Fruit fly (Drosophila melanogaster): ENCODE measurements around the gene CG31650.

Gene CG31650

DNA sequence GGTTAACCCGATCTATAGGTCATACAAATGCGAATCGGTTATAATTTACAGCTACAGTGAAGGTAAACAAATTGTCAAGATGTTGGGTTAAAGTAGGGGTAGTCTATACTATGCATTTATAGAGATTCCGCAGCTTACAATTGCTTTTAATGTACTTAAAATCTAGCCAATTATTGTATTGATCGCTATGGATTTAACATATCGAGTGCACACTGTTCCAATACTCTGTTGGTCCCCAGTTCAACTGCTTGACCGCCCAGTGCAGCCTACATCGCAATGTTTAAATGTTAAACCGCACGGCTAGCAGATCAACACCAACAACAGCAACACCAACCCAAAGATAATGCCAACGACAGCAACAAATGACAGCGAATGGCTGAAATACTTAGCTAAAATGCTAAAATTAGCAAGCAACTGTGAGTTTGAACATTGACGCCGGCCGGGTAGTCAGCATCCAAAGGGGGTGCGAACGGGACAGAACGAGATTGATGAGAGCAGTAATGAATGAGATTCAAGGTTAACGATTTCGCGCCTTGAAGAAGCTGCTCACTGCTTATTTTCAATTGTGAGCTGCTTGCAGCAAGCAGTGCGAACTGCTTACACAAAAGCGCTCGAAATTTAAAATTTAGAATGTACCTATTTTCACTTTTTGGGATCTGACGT, 43.5 kb downstream of the CG31650 start:
- TF ChIP-seq N (GFP tag; optimal IDR thresholded peaks at IDR 0.05) (peak; percentile 97), Rel (GFP tag; optimal IDR thresholded peaks at IDR 0.05) (no peak), Rel (tag; optimal IDR thresholded peaks at IDR 0.05) (peak; percentile 13), rgr (GFP tag; optimal IDR thresholded peaks at IDR 0.05) (no peak), br (GFP tag; optimal IDR thresholded peaks at IDR 0.05) (no peak), Myc (optimal IDR thresholded peaks at IDR 0.05) (peak; percentile 76), Hr78 (GFP tag; optimal IDR thresholded peaks at IDR 0.05) (peak; percentile 61), Sp1 (GFP tag; optimal IDR thresholded peaks at IDR 0.05) (no peak), usp (GFP tag; optimal IDR thresholded peaks at IDR 0.05) (no peak), tai (GFP tag; optimal IDR thresholded peaks at IDR 0.05) (no peak), Vsx2 (GFP tag; optimal IDR thresholded peaks at IDR 0.05; ENCODE audit: partially characterized antibody) (peak; percentile 23), CrebA (GFP tag; optimal IDR thresholded peaks at IDR 0.05; ENCODE audit: borderline replicate concordance) (no peak), lola (GFP tag; optimal IDR thresholded peaks at IDR 0.05) (peak; percentile 93), Dif (GFP tag; optimal IDR thresholded peaks at IDR 0.05; ENCODE audit: partially characterized antibody) (peak; percentile 77), pan (optimal IDR thresholded peaks at IDR 0.05) (no peak), sv (GFP tag; optimal IDR thresholded peaks at IDR 0.05) (peak; percentile 7), jim (GFP tag; optimal IDR thresholded peaks at IDR 0.05) (no peak), Mio (GFP tag; optimal IDR thresholded peaks at IDR 0.05) (no peak)

DNA sequence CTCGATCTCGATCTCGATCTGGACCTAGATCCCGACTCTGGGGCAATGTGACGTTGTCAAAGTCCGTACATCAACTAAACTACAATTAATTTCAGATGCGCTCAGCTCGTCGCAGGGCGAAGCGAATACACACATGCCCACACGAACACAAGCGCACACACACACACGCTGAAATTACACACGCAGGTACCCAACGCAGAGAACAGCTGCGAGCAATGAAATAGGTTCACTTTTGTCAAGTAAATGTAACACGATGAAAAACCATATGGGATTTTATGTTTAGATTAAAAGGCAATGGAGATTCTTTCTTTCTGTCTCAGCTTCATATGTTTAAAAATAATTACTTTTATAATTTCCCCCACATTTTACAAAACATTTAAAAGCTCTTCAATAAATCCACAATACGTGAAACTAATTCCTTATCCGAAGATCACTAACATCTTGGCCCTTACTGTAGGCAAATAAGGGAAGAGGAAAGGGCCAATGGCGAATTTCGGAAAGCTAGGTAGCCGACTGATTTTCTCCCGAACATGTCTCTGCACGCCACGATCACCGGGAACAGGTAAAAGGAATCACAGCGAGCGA, 44.1 kb downstream of the CG31650 start:
- no peak for TF ChIP-seq Vsx2 (GFP tag; optimal IDR thresholded peaks at IDR 0.05; ENCODE audit: partially characterized antibody)
- TF ChIP-seq Jra (GFP tag; optimal IDR thresholded peaks at IDR 0.05), result peak; percentile 82
- no peak for TF ChIP-seq Myc (optimal IDR thresholded peaks at IDR 0.05)
- TF ChIP-seq br (GFP tag; optimal IDR thresholded peaks at IDR 0.05), result peak; percentile 93
- TF ChIP-seq dmrt93B (GFP tag; optimal IDR thresholded peaks at IDR 0.05), result peak; percentile 73
- no peak for TF ChIP-seq dl (GFP tag; optimal IDR thresholded peaks at IDR 0.05; ENCODE audit: insufficient read depth in 1 of 2, partially characterized antibody in 2 of 2)
- TF ChIP-seq Dfd (GFP tag; optimal IDR thresholded peaks at IDR 0.05), result no peak
- no peak for TF ChIP-seq lola (GFP tag; optimal IDR thresholded peaks at IDR 0.05)
- TF ChIP-seq rgr (GFP tag; optimal IDR thresholded peaks at IDR 0.05), result peak; percentile 85
- peak; percentile 76 for TF ChIP-seq CG32264 (GFP tag; optimal IDR thresholded peaks at IDR 0.05)
- TF ChIP-seq ey (GFP tag; optimal IDR thresholded peaks at IDR 0.05), result peak; percentile 91
- TF ChIP-seq Hr83 (GFP tag; optimal IDR thresholded peaks at IDR 0.05; ENCODE audit: poor library complexity, severe bottlenecking), result no peak
- TF ChIP-seq Hnf4 (GFP tag; optimal IDR thresholded peaks at IDR 0.05), result peak; percentile 85
- peak; percentile 6 for TF ChIP-seq Mio (GFP tag; optimal IDR thresholded peaks at IDR 0.05)
- TF ChIP-seq HLH106 (tag; optimal IDR thresholded peaks at IDR 0.05), result peak; percentile 89
- TF ChIP-seq GATAd (GFP tag; optimal IDR thresholded peaks at IDR 0.05), result no peak
- peak; percentile 96 for TF ChIP-seq Sp1 (GFP tag; optimal IDR thresholded peaks at IDR 0.05)
- TF ChIP-seq pan (optimal IDR thresholded peaks at IDR 0.05), result no peak
- TF ChIP-seq jim (GFP tag; optimal IDR thresholded peaks at IDR 0.05), result no peak
- peak; percentile 52 to 88 for TF ChIP-seq foxo (GFP tag; optimal IDR thresholded peaks at IDR 0.05)
- peak; percentile 96 for TF ChIP-seq woc (GFP tag; optimal IDR thresholded peaks at IDR 0.05)
- TF ChIP-seq CG9705 (GFP tag; optimal IDR thresholded peaks at IDR 0.05), result peak; percentile 76
- TF ChIP-seq OdsH (GFP tag; optimal IDR thresholded peaks at IDR 0.05), result peak; percentile 88
- no peak for TF ChIP-seq Hr78 (GFP tag; optimal IDR thresholded peaks at IDR 0.05)
- no peak for TF ChIP-seq CrebA (GFP tag; optimal IDR thresholded peaks at IDR 0.05; ENCODE audit: borderline replicate concordance)
- TF ChIP-seq fru (GFP tag; optimal IDR thresholded peaks at IDR 0.05), result peak; percentile 95
- TF ChIP-seq h (GFP tag; optimal IDR thresholded peaks at IDR 0.05), result peak; percentile 92
- TF ChIP-seq psq (GFP tag; optimal IDR thresholded peaks at IDR 0.05), result peak; percentile 89
- peak; percentile 71 for TF ChIP-seq brk (GFP tag; optimal IDR thresholded peaks at IDR 0.05)
- TF ChIP-seq Abd-B (GFP tag; optimal IDR thresholded peaks at IDR 0.05), result no peak
- TF ChIP-seq Dif (GFP tag; optimal IDR thresholded peaks at IDR 0.05; ENCODE audit: partially characterized antibody), result peak; percentile 21
- no peak for TF ChIP-seq N (GFP tag; optimal IDR thresholded peaks at IDR 0.05)
- peak; percentile 63 for TF ChIP-seq Rel (GFP tag; optimal IDR thresholded peaks at IDR 0.05)
- peak; percentile 62 for TF ChIP-seq Rel (tag; optimal IDR thresholded peaks at IDR 0.05)
- TF ChIP-seq tai (GFP tag; optimal IDR thresholded peaks at IDR 0.05), result peak; percentile 84
- no peak for TF ChIP-seq usp (GFP tag; optimal IDR thresholded peaks at IDR 0.05)
- peak; percentile 51 for TF ChIP-seq dsf (GFP tag; optimal IDR thresholded peaks at IDR 0.05; ENCODE audit: borderline replicate concordance)
- TF ChIP-seq sv (GFP tag; optimal IDR thresholded peaks at IDR 0.05), result peak; percentile 64
- peak; percentile 69 for TF ChIP-seq sage (GFP tag; optimal IDR thresholded peaks at IDR 0.05)
